Worm (Caenorhabditis elegans) whole organism, dauer: ENCODE results near the gene ccnk-1.

ENCODE experiments used
- unc-62 ChIP-seq: sonication (generic microtip); optimal IDR thresholded peaks from 2 replicates; lab custom pipeline; 2017; ENCODE audit warnings: missing biosample characterization, missing genetic modification reagents, missing genetic modification characterization

Gene ccnk-1

ce11 chrV:14659595-14659994 is 47.2 kb downstream of the ccnk-1 start:
- no peak for TF ChIP-seq unc-62 (GFP tag; lab: Kevin White, UChicago)

DNA sequence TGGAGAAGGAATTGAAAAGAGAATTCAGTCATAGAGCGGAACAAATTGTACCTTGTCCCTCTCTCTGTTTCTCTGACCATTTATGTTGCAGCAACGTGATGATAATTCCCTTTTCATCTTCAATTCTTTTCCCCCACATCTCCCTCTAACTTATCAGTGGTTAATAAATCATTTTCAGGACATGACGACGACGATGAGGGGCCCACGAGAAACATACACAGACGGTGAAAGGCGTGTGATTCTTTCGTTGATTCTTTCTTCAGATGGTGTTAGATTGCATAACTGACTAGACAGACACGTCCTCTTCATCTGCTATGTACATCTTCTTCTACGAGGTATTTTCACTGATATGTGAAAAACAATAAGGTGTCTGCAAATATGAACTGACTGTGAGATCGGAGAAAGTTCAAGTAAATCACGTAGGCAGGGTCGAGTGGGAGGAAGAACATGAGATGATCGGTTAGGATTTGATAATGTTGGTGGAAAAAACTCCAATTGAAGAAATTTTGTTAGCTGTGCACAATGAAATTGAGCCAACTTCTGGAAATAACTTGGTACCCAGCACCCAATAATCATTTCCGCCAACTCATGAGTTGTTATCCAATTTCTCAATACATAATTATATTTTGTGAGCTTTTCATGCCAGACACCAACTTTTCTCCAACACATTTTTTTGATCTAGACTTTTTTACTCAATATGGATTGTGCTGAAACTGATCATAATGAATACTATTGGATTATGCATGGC is 48.4 kb downstream of the ccnk-1 start, which contains the start of gene srh-17:
TSS of gene srh-17 (plus strand) at position 698 of the 748 bp plus-strand sequence.
- TF ChIP-seq unc-62 (GFP tag; lab: Kevin White, UChicago), result no peak

DNA sequence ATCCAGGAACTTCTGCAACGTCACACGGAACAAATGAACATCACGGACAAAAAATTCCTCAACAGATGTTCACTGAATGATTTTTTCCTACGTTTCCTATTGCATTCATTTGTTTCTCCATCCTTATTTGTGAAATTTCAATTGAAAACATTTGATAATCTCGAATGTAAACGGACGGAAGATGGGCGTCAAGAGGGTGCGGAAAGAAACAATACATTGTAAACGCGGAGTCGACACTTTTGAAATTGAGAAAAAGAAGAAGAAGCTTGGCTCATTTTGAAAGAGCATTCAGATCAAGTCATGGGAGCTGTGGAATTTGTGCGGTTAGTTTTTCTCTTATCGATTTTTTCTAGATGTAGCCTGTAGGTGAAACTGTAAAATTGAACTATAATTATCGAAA is 50.7 kb downstream of the ccnk-1 start, which contains the start of gene C47E8.9:
TSS of gene C47E8.9 (plus strand) at position 301 of the 400 bp plus-strand sequence.
- TF ChIP-seq unc-62 (GFP tag; lab: Kevin White, UChicago), result no peak
